Worm (Caenorhabditis elegans) whole organism, young adult: ENCODE measurements around the gene Y49G5B.1.
A peak's percentile ranks its signal among the peaks of the same experiment; 100 is the strongest.

Experiments
- B0035.1 ChIP-seq: sonication (generic microtip); optimal IDR thresholded peaks from 2 replicates; lab custom pipeline; 2016; ENCODE audit warnings: missing genetic modification characterization, mild to moderate bottlenecking, missing compliant biosample characterization, missing genotype, missing genetic modification reagents
- B0336.3 ChIP-seq: fragments of 200-800 bp; sonication (Bioruptor generic); IDR thresholded peaks from 2 replicates; pipeline ENCODE4 v1.3.6; 2022; ENCODE audit warnings: missing genetic modification characterization, missing compliant biosample characterization
- D2030.7 ChIP-seq: fragments of 200-800 bp; sonication (Bioruptor generic); IDR thresholded peaks from 2 replicates; pipeline ENCODE4 v1.3.6; 2022; ENCODE audit warnings: missing genetic modification reagents, missing genetic modification characterization, missing compliant biosample characterization
- F23B12.7 ChIP-seq: sonication (generic microtip); optimal IDR thresholded peaks from 2 replicates; lab custom pipeline; 2017; ENCODE audit warnings: missing genetic modification characterization, mild to moderate bottlenecking, missing compliant biosample characterization, antibody characterized with exemption, moderate library complexity; ENCODE audit not compliant: insufficient read depth
- F37B4.10 ChIP-seq: fragments of 200-800 bp; sonication (Bioruptor generic); IDR thresholded peaks from 2 replicates; pipeline ENCODE4 v1.3.6; 2022; ENCODE audit warnings: missing genetic modification characterization, missing compliant biosample characterization
- F39B2.1 ChIP-seq: fragments of 200-800 bp; sonication (Bioruptor generic); IDR thresholded peaks from 2 replicates; pipeline ENCODE4 v1.3.6; 2022; ENCODE audit warnings: missing genetic modification reagents, missing genetic modification characterization, missing compliant biosample characterization
- F57A8.1 ChIP-seq: fragments of 200-800 bp; sonication (Bioruptor generic); optimal IDR thresholded peaks from 2 replicates; lab custom pipeline; 2018; ENCODE audit warnings: mild to moderate bottlenecking, missing genetic modification characterization, moderate library complexity, missing compliant biosample characterization
- F57C9.4 ChIP-seq: sonication (generic microtip); optimal IDR thresholded peaks from 2 replicates; lab custom pipeline; 2017; ENCODE audit warnings: mild to moderate bottlenecking, missing genetic modification characterization, missing compliant biosample characterization
- K11D2.4 ChIP-seq: fragments of 200-800 bp; sonication (Bioruptor generic); IDR thresholded peaks from 2 replicates; pipeline ENCODE4 v1.3.6; 2022; ENCODE audit warnings: missing genetic modification reagents, missing genetic modification characterization, missing compliant biosample characterization
- T07F8.4 ChIP-seq: sonication (generic microtip); optimal IDR thresholded peaks from 2 replicates; lab custom pipeline; 2016; ENCODE audit warnings: mild to moderate bottlenecking, missing genetic modification characterization, moderate library complexity, missing compliant biosample characterization
- Y53F4B.3 ChIP-seq: fragments of 200-800 bp; sonication (Bioruptor generic); IDR thresholded peaks from 2 replicates; pipeline ENCODE4 v1.3.6; 2022; ENCODE audit warnings: missing genetic modification reagents, missing genetic modification characterization, missing compliant biosample characterization
- Y67H2A.10 ChIP-seq: fragments of 200-800 bp; sonication (Bioruptor generic); conservative IDR thresholded peaks from 2 replicates; pipeline ENCODE4 v1.3.6; 2022; ENCODE audit warnings: missing genetic modification reagents, missing genetic modification characterization, missing compliant biosample characterization
- akir-1 ChIP-seq: fragments of 200-800 bp; sonication (Bioruptor generic); optimal IDR thresholded peaks from 2 replicates; lab custom pipeline; 2018; ENCODE audit warnings: mild to moderate bottlenecking, missing genetic modification characterization, moderate library complexity, missing compliant biosample characterization
- atf-7 ChIP-seq: sonication (generic microtip); optimal IDR thresholded peaks from 2 replicates; lab custom pipeline; 2017; ENCODE audit warnings: mild to moderate bottlenecking, missing genetic modification characterization, missing compliant biosample characterization
- attf-5 ChIP-seq: fragments of 200-800 bp; sonication (Bioruptor generic); optimal IDR thresholded peaks from 2 replicates; lab custom pipeline; 2018; ENCODE audit warnings: mild to moderate bottlenecking, missing genetic modification characterization, missing compliant biosample characterization
- ccch-3 ChIP-seq: fragments of 200-800 bp; sonication (Bioruptor generic); optimal IDR thresholded peaks from 2 replicates; lab custom pipeline; 2018; ENCODE audit warnings: mild to moderate bottlenecking, missing genetic modification characterization, missing compliant biosample characterization
- cebp-1 ChIP-seq, 2 experiments: fragments of 200-800 bp in 1 of 2; sonication (Bioruptor generic) in 1 of 2; sonication (generic microtip) in 1 of 2; IDR thresholded peaks in 1 of 2; optimal IDR thresholded peaks in 1 of 2; 2 replicates each; pipeline versions ENCODE4 v1.3.6 to Lab custom; 2017 to 2022; ENCODE audit warnings: missing compliant biosample characterization in 2 of 2, missing genetic modification characterization in 2 of 2, mild to moderate bottlenecking in 1 of 2, missing genetic modification reagents in 1 of 2, moderate library complexity in 1 of 2
- cebp-2 ChIP-seq: fragments of 200-800 bp; sonication (Bioruptor generic); IDR thresholded peaks from 2 replicates; pipeline ENCODE4 v1.3.6; 2022; ENCODE audit warnings: missing genetic modification characterization, missing compliant biosample characterization
- ceh-58 ChIP-seq: fragments of 200-800 bp; sonication (Bioruptor generic); IDR thresholded peaks from 2 replicates; pipeline ENCODE4 v1.3.6; 2022; ENCODE audit warnings: missing genetic modification characterization, missing compliant biosample characterization
- ceh-91 ChIP-seq: fragments of 200-800 bp; sonication (Bioruptor generic); IDR thresholded peaks from 2 replicates; pipeline ENCODE4 v1.3.6; 2022; ENCODE audit warnings: missing genetic modification reagents, missing genetic modification characterization, missing compliant biosample characterization
- chd-7 ChIP-seq: sonication (generic microtip); optimal IDR thresholded peaks from 2 replicates; lab custom pipeline; 2016; ENCODE audit warnings: mild to moderate bottlenecking, missing genetic modification characterization, moderate library complexity, missing compliant biosample characterization
- egl-18 ChIP-seq: fragments of 200-800 bp; sonication (Bioruptor generic); IDR thresholded peaks from 2 replicates; pipeline ENCODE4 v1.3.6; 2022; ENCODE audit warnings: missing genetic modification reagents, missing genetic modification characterization, missing compliant biosample characterization
- egl-44 ChIP-seq: fragments of 200-800 bp; sonication (Bioruptor generic); IDR thresholded peaks from 2 replicates; pipeline ENCODE4 v1.3.6; 2022; ENCODE audit warnings: missing genetic modification reagents, missing genetic modification characterization, missing compliant biosample characterization
- hlh-12 ChIP-seq: sonication (generic microtip); optimal IDR thresholded peaks from 2 replicates; lab custom pipeline; 2016; ENCODE audit warnings: missing genetic modification characterization, missing compliant biosample characterization
- hmg-1.2 ChIP-seq: fragments of 200-800 bp; sonication (Bioruptor generic); IDR thresholded peaks from 2 replicates; pipeline ENCODE4 v1.3.6; 2022; ENCODE audit warnings: missing genetic modification reagents, missing genetic modification characterization, missing compliant biosample characterization
- let-607 ChIP-seq, 2 experiments: fragments of 200-800 bp in 1 of 2; sonication (Bioruptor generic) in 1 of 2; sonication (generic microtip) in 1 of 2; optimal IDR thresholded peaks; 2 replicates each; lab custom pipeline; 2016 to 2018; ENCODE audit warnings: mild to moderate bottlenecking in 2 of 2, missing compliant biosample characterization in 2 of 2, missing genetic modification characterization in 2 of 2, moderate library complexity in 2 of 2, missing genotype in 1 of 2
- lir-1 ChIP-seq: fragments of 200-800 bp; sonication (Bioruptor generic); conservative IDR thresholded peaks from 2 replicates; pipeline ENCODE4 v1.3.6; 2022; ENCODE audit warnings: missing genetic modification reagents, missing genetic modification characterization, missing compliant biosample characterization
- lsl-1 ChIP-seq: fragments of 200-800 bp; sonication (Bioruptor generic); optimal IDR thresholded peaks from 2 replicates; lab custom pipeline; 2018; ENCODE audit warnings: mild to moderate bottlenecking, missing genetic modification characterization, moderate library complexity, missing compliant biosample characterization
- nfya-2 ChIP-seq: fragments of 200-800 bp; sonication (Bioruptor generic); IDR thresholded peaks from 2 replicates; pipeline ENCODE4 v1.3.6; 2022; ENCODE audit warnings: missing genetic modification reagents, missing genetic modification characterization, missing compliant biosample characterization
- nhr-80 ChIP-seq: sonication (generic microtip); optimal IDR thresholded peaks from 2 replicates; lab custom pipeline; 2016; ENCODE audit warnings: missing genetic modification characterization, missing compliant biosample characterization
- nhr-90 ChIP-seq: sonication (generic microtip); optimal IDR thresholded peaks from 2 replicates; lab custom pipeline; 2016; ENCODE audit warnings: missing genotype, mild to moderate bottlenecking, missing genetic modification characterization, missing compliant biosample characterization
- pha-4 ChIP-seq: fragments of 150-350 bp; sonication (generic microtip); optimal IDR thresholded peaks from 2 replicates; lab custom pipeline; 2014; ENCODE audit warnings: missing biosample characterization, missing genetic modification reagents, missing genetic modification characterization
- sdz-38 ChIP-seq: sonication (generic microtip); optimal IDR thresholded peaks from 2 replicates; lab custom pipeline; 2016; ENCODE audit warnings: missing genotype, missing genetic modification characterization, missing compliant biosample characterization
- snpc-1.1 ChIP-seq: sonication (generic microtip); optimal IDR thresholded peaks from 2 replicates; lab custom pipeline; 2017; ENCODE audit warnings: missing genetic modification characterization, mild to moderate bottlenecking, missing compliant biosample characterization, antibody characterized with exemption, moderate library complexity, missing genotype, missing genetic modification reagents; ENCODE audit not compliant: insufficient read depth
- snpc-1.3 ChIP-seq: sonication (generic microtip); optimal IDR thresholded peaks from 2 replicates; lab custom pipeline; 2017; ENCODE audit warnings: missing genetic modification characterization, mild to moderate bottlenecking, missing compliant biosample characterization, antibody characterized with exemption, moderate library complexity, missing genotype, missing genetic modification reagents; ENCODE audit not compliant: insufficient read depth
- snpc-3.4 ChIP-seq: sonication (generic microtip); optimal IDR thresholded peaks from 2 replicates; lab custom pipeline; 2017; ENCODE audit warnings: missing genetic modification characterization, mild to moderate bottlenecking, missing compliant biosample characterization, antibody characterized with exemption, moderate library complexity, missing genotype, missing genetic modification reagents
- somi-1 ChIP-seq: fragments of 200-800 bp; sonication (Bioruptor generic); optimal IDR thresholded peaks from 2 replicates; lab custom pipeline; 2018; ENCODE audit warnings: mild to moderate bottlenecking, missing genetic modification characterization, missing compliant biosample characterization
- sptf-2 ChIP-seq: fragments of 200-800 bp; sonication (Bioruptor generic); optimal IDR thresholded peaks from 2 replicates; lab custom pipeline; 2018; ENCODE audit warnings: mild to moderate bottlenecking, missing genetic modification characterization, missing compliant biosample characterization
- tbp1 ChIP-seq: fragments of 200-800 bp; sonication (Bioruptor generic); optimal IDR thresholded peaks from 2 replicates; lab custom pipeline; 2018; ENCODE audit warnings: mild to moderate bottlenecking, missing genetic modification characterization, missing compliant biosample characterization
- tlf-1 ChIP-seq: fragments of 200-800 bp; sonication (Bioruptor generic); optimal IDR thresholded peaks from 2 replicates; lab custom pipeline; 2018; ENCODE audit warnings: mild to moderate bottlenecking, missing genetic modification characterization, missing compliant biosample characterization
- unc-62 ChIP-seq: fragments of 150-350 bp; optimal IDR thresholded peaks from 2 replicates; lab custom pipeline; 2014; ENCODE audit warnings: missing biosample characterization, missing genetic modification reagents, missing genetic modification characterization
- xnd-1 ChIP-seq: sonication (generic microtip); optimal IDR thresholded peaks from 2 replicates; lab custom pipeline; 2016; ENCODE audit warnings: missing genotype, missing genetic modification reagents, missing genetic modification characterization, missing compliant biosample characterization
- zim-3 ChIP-seq: sonication (generic microtip); optimal IDR thresholded peaks from 2 replicates; lab custom pipeline; 2017; ENCODE audit warnings: mild to moderate bottlenecking, missing genetic modification characterization, moderate library complexity, missing compliant biosample characterization
- ztf-18 ChIP-seq: sonication (generic microtip); optimal IDR thresholded peaks from 2 replicates; lab custom pipeline; 2016; ENCODE audit warnings: missing genotype, mild to moderate bottlenecking, missing genetic modification characterization, missing compliant biosample characterization

The Y49G5B.1 gene

ce11 chrV:5192501-5192900 lies 30.7 kb upstream of the Y49G5B.1 start, which contains the start of gene C03A7.13:
Gene C03A7.13 (minus strand): TSS chrV:5192543.
- TF ChIP-seq xnd-1 (tag; lab: Kevin White, UChicago), result no peak
- TF ChIP-seq somi-1, result no peak
- TF ChIP-seq unc-62 (GFP tag; lab: Kevin White, UChicago), result peak; percentile 93
- TF ChIP-seq tbp1 (GFP tag; lab: Kevin White, UChicago), result peak; percentile 8
- TF ChIP-seq F57C9.4, result no peak
- no peak for TF ChIP-seq cebp-2
- TF ChIP-seq nhr-90 (tag; lab: Kevin White, UChicago), result no peak
- TF ChIP-seq Y67H2A.10 (GFP tag; lab: Robert Waterston, UW), result no peak
- no peak for TF ChIP-seq F37B4.10 (GFP tag; lab: Robert Waterston, UW)
- no peak for TF ChIP-seq hmg-1.2
- peak; percentile 26 for TF ChIP-seq atf-7 (tag; lab: Kevin White, UChicago)
- TF ChIP-seq D2030.7, result no peak
- no peak for TF ChIP-seq ccch-3
- 0 out of 2 replicates have a peak, but pooled peaks have one; percentile 29 for TF ChIP-seq egl-44 (GFP tag; lab: Robert Waterston, UW)
- TF ChIP-seq snpc-1.1, result no peak
- no peak for TF ChIP-seq egl-18 (GFP tag; lab: Robert Waterston, UW)
- TF ChIP-seq chd-7, result no peak
- TF ChIP-seq T07F8.4 (tag; lab: Kevin White, UChicago), result no peak
- TF ChIP-seq ztf-18, result no peak
- TF ChIP-seq ceh-91 (GFP tag; lab: Robert Waterston, UW), result no peak
- no peak for TF ChIP-seq B0336.3 (GFP tag; lab: Robert Waterston, UW)
- no peak for TF ChIP-seq lsl-1 (GFP tag; lab: Kevin White, UChicago)
- no peak for TF ChIP-seq attf-5
- TF ChIP-seq sdz-38 (tag; lab: Kevin White, UChicago), result no peak
- TF ChIP-seq F23B12.7, result no peak
- TF ChIP-seq pha-4 (tag; lab: Kevin White, UChicago), result peak; percentile 9
- TF ChIP-seq B0035.1, result no peak
- TF ChIP-seq nhr-80 (tag; lab: Kevin White, UChicago), result peak; percentile 87
- no peak for TF ChIP-seq hlh-12 (tag; lab: Kevin White, UChicago)
- no peak for TF ChIP-seq cebp-1 (GFP tag; IDR thresholded peaks at IDR 0.05; lab: Robert Waterston, UW)
- TF ChIP-seq cebp-1 (tag; optimal IDR thresholded peaks at IDR 0.05; lab: Kevin White, UChicago), result peak; percentile 34
- TF ChIP-seq ceh-58 (GFP tag; lab: Robert Waterston, UW), result no peak
- no peak for TF ChIP-seq zim-3 (tag; lab: Kevin White, UChicago)
- TF ChIP-seq Y53F4B.3, result no peak
- TF ChIP-seq F39B2.1, result no peak
- TF ChIP-seq tlf-1 (GFP tag; lab: Kevin White, UChicago), result no peak
- TF ChIP-seq sptf-2, result no peak
- TF ChIP-seq snpc-1.3 (tag; lab: Kevin White, UChicago), result no peak
- TF ChIP-seq let-607 (tag; optimal IDR thresholded peaks at IDR 0.05; lab: Kevin White, UChicago), result peak in 1 of 2 experiments; percentile 30
- TF ChIP-seq F57A8.1, result no peak
- no peak for TF ChIP-seq akir-1
- TF ChIP-seq lir-1 (GFP tag; lab: Robert Waterston, UW), result no peak
- no peak for TF ChIP-seq snpc-3.4 (tag; lab: Kevin White, UChicago)
- TF ChIP-seq K11D2.4, result no peak
- TF ChIP-seq nfya-2, result no peak
